Fruit fly (Drosophila melanogaster) whole organism, embryonic: Measurements from ENCODE around the gene Atf3.

Experiments
- CG10209 ChIP-seq: fragments of 200-800 bp; sonication (Bioruptor generic); optimal IDR thresholded peaks from 3 replicates; lab custom pipeline; 2017; ENCODE audit warnings: missing biosample characterization, mild to moderate bottlenecking, missing genetic modification characterization, missing genetic modification reagents
- CG11398 ChIP-seq: fragments of 200-800 bp; sonication (Bioruptor generic); optimal IDR thresholded peaks from 2 replicates; lab custom pipeline; 2016; ENCODE audit warnings: missing biosample characterization, missing genetic modification characterization
- CG11504 ChIP-seq: fragments of 200-800 bp; sonication (Bioruptor generic); optimal IDR thresholded peaks from 3 replicates; lab custom pipeline; 2019; ENCODE audit warnings: missing biosample characterization, mild to moderate bottlenecking, missing genetic modification characterization, moderate library complexity
- CG12769 ChIP-seq: fragments of 200-800 bp; sonication (Bioruptor generic); optimal IDR thresholded peaks from 2 replicates; lab custom pipeline; 2019; ENCODE audit warnings: missing biosample characterization, mild to moderate bottlenecking, missing genetic modification characterization, moderate library complexity
- CG13123 ChIP-seq: fragments of 200-800 bp; sonication (Bioruptor generic); optimal IDR thresholded peaks from 2 replicates; lab custom pipeline; 2016; ENCODE audit warnings: missing biosample characterization, missing genetic modification characterization
- CG13624 ChIP-seq: fragments of 200-800 bp; sonication (Bioruptor generic); optimal IDR thresholded peaks from 2 replicates; lab custom pipeline; 2016; ENCODE audit warnings: missing biosample characterization, missing genetic modification characterization
- CG15269 ChIP-seq: fragments of 200-800 bp; sonication (Bioruptor generic); optimal IDR thresholded peaks from 2 replicates; lab custom pipeline; 2018; ENCODE audit warnings: missing biosample characterization, mild to moderate bottlenecking, missing genetic modification characterization, moderate library complexity
- CG18262 ChIP-seq: fragments of 200-800 bp; optimal IDR thresholded peaks from 3 replicates; lab custom pipeline; 2019; ENCODE audit warnings: missing biosample characterization, mild to moderate bottlenecking, missing genetic modification characterization, moderate library complexity
- CG18599 ChIP-seq: fragments of 200-800 bp; sonication (Bioruptor generic); optimal IDR thresholded peaks from 3 replicates; lab custom pipeline; 2017; ENCODE audit warnings: missing biosample characterization, missing genetic modification characterization, mild to moderate bottlenecking, moderate library complexity, missing genetic modification reagents
- CG2120 ChIP-seq: fragments of 200-800 bp; sonication (Bioruptor generic); optimal IDR thresholded peaks from 3 replicates; lab custom pipeline; 2016; ENCODE audit warnings: missing biosample characterization, missing genetic modification characterization
- CG6272 ChIP-seq: fragments of 200-800 bp; sonication (Bioruptor generic); IDR thresholded peaks from 2 replicates; pipeline ENCODE4 v1.3.6; 2022; ENCODE audit warnings: missing biosample characterization, missing genetic modification characterization
- CG6683 ChIP-seq: fragments of 200-800 bp; sonication (Bioruptor generic); optimal IDR thresholded peaks from 2 replicates; lab custom pipeline; 2017; ENCODE audit warnings: missing biosample characterization, mild to moderate bottlenecking, missing genetic modification characterization, missing genetic modification reagents
- CG7357 ChIP-seq: fragments of 200-800 bp; sonication (Bioruptor generic); IDR thresholded peaks from 3 replicates; pipeline ENCODE4 v1.3.6; 2022; ENCODE audit warnings: missing biosample characterization, missing genetic modification characterization
- CG7839 ChIP-seq: fragments of 200-800 bp; sonication (Bioruptor generic); optimal IDR thresholded peaks from 3 replicates; lab custom pipeline; 2018; ENCODE audit warnings: missing biosample characterization, mild to moderate bottlenecking, missing genetic modification characterization, moderate library complexity
- CG8290 ChIP-seq, 3 experiments: fragments of 200-800 bp; sonication (Bioruptor generic); optimal IDR thresholded peaks; 2 replicates each; lab custom pipeline; 2016 to 2019; ENCODE audit warnings: missing biosample characterization in 3 of 3, missing genetic modification characterization in 3 of 3, mild to moderate bottlenecking in 2 of 3, moderate library complexity in 1 of 3
- CG8478 ChIP-seq: fragments of >200 bp; optimal IDR thresholded peaks from 2 replicates; lab custom pipeline; 2018
- CG9876 ChIP-seq: fragments of 200-800 bp; sonication (Bioruptor generic); optimal IDR thresholded peaks from 2 replicates; lab custom pipeline; 2016; ENCODE audit warnings: missing biosample characterization, missing genetic modification characterization
- CoRest ChIP-seq: fragments of 200-800 bp; sonication (Bioruptor generic); optimal IDR thresholded peaks from 3 replicates; lab custom pipeline; 2018; ENCODE audit warnings: missing biosample characterization, mild to moderate bottlenecking, missing genetic modification characterization, moderate library complexity
- Fer1 ChIP-seq: fragments of 200-800 bp; sonication (Bioruptor generic); optimal IDR thresholded peaks from 2 replicates; lab custom pipeline; 2017; ENCODE audit warnings: missing biosample characterization, mild to moderate bottlenecking, missing genetic modification characterization
- Hmr ChIP-seq: fragments of 200-800 bp; sonication (Bioruptor generic); optimal IDR thresholded peaks from 3 replicates; lab custom pipeline; 2017; ENCODE audit warnings: mild to moderate bottlenecking, missing biosample characterization, missing genetic modification reagents, missing genetic modification characterization
- Hmx ChIP-seq: fragments of 200-800 bp; sonication (Bioruptor generic); optimal IDR thresholded peaks from 2 replicates; lab custom pipeline; 2016; ENCODE audit warnings: missing biosample characterization, missing genetic modification characterization
- Hr51 ChIP-seq, 2 experiments: fragments of 200-800 bp; sonication (Bioruptor generic); optimal IDR thresholded peaks; 2 replicates in 1 of 2; 3 replicates in 1 of 2; lab custom pipeline; 2016 to 2018; ENCODE audit warnings: missing biosample characterization in 2 of 2, missing genetic modification characterization in 2 of 2, mild to moderate bottlenecking in 1 of 2, moderate library complexity in 1 of 2
- NC2α ChIP-seq: fragments of 200-800 bp; sonication (Bioruptor generic); optimal IDR thresholded peaks from 2 replicates; lab custom pipeline; 2016; ENCODE audit warnings: missing biosample characterization, missing genetic modification characterization
- Oli ChIP-seq: fragments of 200-800 bp; sonication (Bioruptor generic); optimal IDR thresholded peaks from 2 replicates; lab custom pipeline; 2018; ENCODE audit warnings: missing biosample characterization, mild to moderate bottlenecking, missing genetic modification characterization, moderate library complexity
- PHDP ChIP-seq: fragments of 200-800 bp; sonication (Bioruptor generic); optimal IDR thresholded peaks from 3 replicates; lab custom pipeline; 2018; ENCODE audit warnings: missing biosample characterization, mild to moderate bottlenecking, missing genetic modification characterization, moderate library complexity
- Ravus ChIP-seq: fragments of 200-800 bp; sonication (Bioruptor generic); IDR thresholded peaks from 2 replicates; pipeline ENCODE4 v1.3.6; 2022; ENCODE audit warnings: missing biosample characterization, missing genetic modification characterization
- Rfx ChIP-seq: fragments of 200-800 bp; sonication (Bioruptor generic); IDR thresholded peaks from 2 replicates; pipeline ENCODE4 v1.3.6; 2022; ENCODE audit warnings: missing biosample characterization, missing genetic modification characterization
- Sox100B ChIP-seq: fragments of 200-800 bp; sonication (Bioruptor generic); optimal IDR thresholded peaks from 3 replicates; lab custom pipeline; 2018; ENCODE audit warnings: missing biosample characterization, mild to moderate bottlenecking, missing genetic modification characterization
- al ChIP-seq: fragments of 200-800 bp; sonication (Bioruptor generic); IDR thresholded peaks from 2 replicates; pipeline ENCODE4 v1.3.6; 2022; ENCODE audit warnings: missing biosample characterization, missing genetic modification characterization
- br ChIP-seq: fragments of >200 bp; optimal IDR thresholded peaks from 2 replicates; lab custom pipeline; 2017
- dmrt99B ChIP-seq: fragments of 200-800 bp; sonication (Bioruptor generic); optimal IDR thresholded peaks from 2 replicates; lab custom pipeline; 2018; ENCODE audit warnings: missing biosample characterization, mild to moderate bottlenecking, missing genetic modification characterization, moderate library complexity
- dysf ChIP-seq: fragments of 200-800 bp; sonication (Bioruptor generic); IDR thresholded peaks from 3 replicates; pipeline ENCODE4 v1.3.6; 2022; ENCODE audit warnings: missing biosample characterization, missing genetic modification characterization
- exex ChIP-seq: fragments of 200-800 bp; sonication (Bioruptor generic); optimal IDR thresholded peaks from 4 replicates; lab custom pipeline; 2018; ENCODE audit warnings: missing biosample characterization, mild to moderate bottlenecking, missing genetic modification characterization, moderate library complexity
- gcm ChIP-seq: fragments of 200-800 bp; sonication (Bioruptor generic); optimal IDR thresholded peaks from 2 replicates; lab custom pipeline; 2019; ENCODE audit warnings: missing biosample characterization, mild to moderate bottlenecking, missing genetic modification characterization, moderate library complexity
- hth ChIP-seq: fragments of >200 bp; optimal IDR thresholded peaks from 2 replicates; lab custom pipeline; 2017; ENCODE audit warnings: inconsistent platforms
- kah ChIP-seq: fragments of 200-800 bp; sonication (Bioruptor generic); optimal IDR thresholded peaks from 2 replicates; lab custom pipeline; 2018; ENCODE audit warnings: missing biosample characterization, mild to moderate bottlenecking, missing genetic modification characterization
- kay ChIP-seq: fragments of 200-800 bp; sonication (Bioruptor generic); optimal IDR thresholded peaks from 2 replicates; lab custom pipeline; 2016; ENCODE audit warnings: missing biosample characterization, missing genetic modification characterization
- luna ChIP-seq: fragments of 200-800 bp; sonication (Bioruptor generic); optimal IDR thresholded peaks from 2 replicates; lab custom pipeline; 2016; ENCODE audit warnings: missing biosample characterization, missing genetic modification characterization
- org-1 ChIP-seq: fragments of 200-800 bp; sonication (Bioruptor generic); optimal IDR thresholded peaks from 2 replicates; lab custom pipeline; 2017; ENCODE audit warnings: missing biosample characterization, missing genetic modification characterization
- row ChIP-seq: fragments of 200-800 bp; sonication (Bioruptor generic); IDR thresholded peaks from 3 replicates; pipeline ENCODE4 v1.3.6; 2022; ENCODE audit warnings: missing biosample characterization, missing genetic modification characterization
- run ChIP-seq: fragments of 200-800 bp; sonication (Bioruptor generic); optimal IDR thresholded peaks from 3 replicates; lab custom pipeline; 2018; ENCODE audit warnings: missing biosample characterization, mild to moderate bottlenecking, missing genetic modification characterization
- sens ChIP-seq: fragments of 200-800 bp; sonication (Bioruptor generic); peaks from one replicate; lab custom pipeline; 2016; ENCODE audit warnings: missing biosample characterization, missing genetic modification characterization
- sisA ChIP-seq: fragments of 200-800 bp; sonication (Bioruptor generic); IDR thresholded peaks from 2 replicates; pipeline ENCODE4 v1.3.6; 2022; ENCODE audit warnings: missing biosample characterization, missing genetic modification characterization
- ssp ChIP-seq: fragments of 200-800 bp; sonication (Bioruptor generic); IDR thresholded peaks from 2 replicates; pipeline ENCODE4 v1.3.6; 2022; ENCODE audit warnings: missing biosample characterization, missing genetic modification characterization
- tin ChIP-seq: fragments of 200-800 bp; sonication (Bioruptor generic); optimal IDR thresholded peaks from 3 replicates; lab custom pipeline; 2016; ENCODE audit warnings: missing biosample characterization, missing genetic modification characterization
- wor ChIP-seq: fragments of 200-800 bp; sonication (Bioruptor generic); IDR thresholded peaks from 2 replicates; pipeline ENCODE4 v1.3.6; 2022; ENCODE audit warnings: missing biosample characterization, missing genetic modification characterization

The Atf3 gene

DNA sequence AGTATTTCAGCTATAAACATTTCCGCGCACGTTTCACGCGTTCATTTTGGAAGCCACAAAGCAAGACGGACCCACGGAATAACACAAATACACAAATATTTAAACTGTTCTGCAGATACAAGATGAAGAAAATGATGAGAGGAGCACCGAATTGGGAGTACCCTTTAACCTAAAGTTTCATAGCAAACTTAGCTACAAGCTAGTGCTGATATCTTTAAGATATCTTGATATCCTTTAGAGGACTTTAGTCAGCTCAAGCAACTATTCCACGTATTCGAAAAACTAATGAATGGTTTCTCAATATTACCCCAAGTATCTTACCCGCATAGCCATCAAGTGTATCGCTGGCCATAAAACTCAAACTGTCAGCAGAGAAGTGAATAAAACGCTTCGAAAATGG, 19.0 kb downstream of the Atf3 start (continued):
- TF ChIP-seq dmrt99B (tag; lab: Kevin White, UChicago), result peak; percentile 47
- no peak for TF ChIP-seq exex (tag; lab: Kevin White, UChicago)
- TF ChIP-seq CG13624, result no peak
- TF ChIP-seq luna, result no peak
- peak; percentile 23 for TF ChIP-seq CG2120 (GFP tag; lab: Kevin White, UChicago)
- TF ChIP-seq Hmr (GFP tag; lab: Kevin White, UChicago), result peak; percentile 13
- no peak for TF ChIP-seq CG8290 (GFP tag; optimal IDR thresholded peaks at IDR 0.05; lab: Kevin White, UChicago)
- TF ChIP-seq CG8290 (tag; optimal IDR thresholded peaks at IDR 0.05; lab: Kevin White, UChicago), result peak in 1 of 2 experiments; percentile 12
- no peak for TF ChIP-seq Ravus (GFP tag; lab: Robert Waterston, UW)
- TF ChIP-seq CG12769 (tag; lab: Kevin White, UChicago), result peak; percentile 2
- peak; percentile 21 for TF ChIP-seq CG18599 (GFP tag; lab: Kevin White, UChicago)
- peak; percentile 45 for TF ChIP-seq CG11504 (tag; lab: Kevin White, UChicago)
- no peak for TF ChIP-seq tin (GFP tag; lab: Kevin White, UChicago)
- no peak for TF ChIP-seq CG6683 (GFP tag; lab: Kevin White, UChicago)
- TF ChIP-seq sisA, result no peak; the same call in 1 of the 2 replicates
- no peak for TF ChIP-seq CG13123 (GFP tag; lab: Kevin White, UChicago)
- no peak for TF ChIP-seq CG9876
- TF ChIP-seq Fer1, result no peak
- 0 out of 2 replicates have a peak, but pooled peaks have one; percentile 10 for TF ChIP-seq Rfx (GFP tag; lab: Robert Waterston, UW)
- no peak for TF ChIP-seq wor (GFP tag; lab: Robert Waterston, UW)
- peak; percentile 34 for TF ChIP-seq CG7839 (tag; lab: Kevin White, UChicago)
- no peak for TF ChIP-seq kah (GFP tag; lab: Kevin White, UChicago)
- no peak for TF ChIP-seq CG15269 (tag; lab: Kevin White, UChicago)
- peak in 1 of 2 experiments; percentile 43 for TF ChIP-seq Hr51 (GFP tag; optimal IDR thresholded peaks at IDR 0.05; lab: Kevin White, UChicago)
- no peak for TF ChIP-seq CG11398 (GFP tag; lab: Kevin White, UChicago)
- no peak for TF ChIP-seq gcm
- TF ChIP-seq CG18262 (tag; lab: Kevin White, UChicago), result no peak
- peak; percentile 4 for TF ChIP-seq CG10209
- no peak for TF ChIP-seq CG8478 (lab: Kevin White, UChicago)
- TF ChIP-seq CG6272, result no peak
- TF ChIP-seq NC2α (GFP tag; lab: Kevin White, UChicago), result no peak
- TF ChIP-seq br (lab: Kevin White, UChicago), result no peak
- no peak for TF ChIP-seq Sox100B (GFP tag; lab: Kevin White, UChicago)
- TF ChIP-seq CG7357 (GFP tag; lab: Robert Waterston, UW), result peak; percentile 37; the same call in 1 of the 3 replicates
- TF ChIP-seq sens (GFP tag; lab: Kevin White, UChicago), result peak; percentile 50
- peak; percentile 17 for TF ChIP-seq CoRest (tag; lab: Kevin White, UChicago)
- TF ChIP-seq kay (GFP tag; lab: Kevin White, UChicago), result no peak
- TF ChIP-seq Oli, result peak; percentile 3
- TF ChIP-seq dysf, result 0 out of 3 replicates have a peak, but pooled peaks have one; percentile 15
- TF ChIP-seq hth (lab: Kevin White, UChicago), result no peak
- peak; percentile 27 for TF ChIP-seq PHDP (tag; lab: Kevin White, UChicago)
- no peak for TF ChIP-seq Hmx
- no peak for TF ChIP-seq al (GFP tag; lab: Robert Waterston, UW)
- peak; percentile 47; the same call in 2 of the 3 replicates for TF ChIP-seq row (GFP tag; lab: Robert Waterston, UW)
- TF ChIP-seq ssp (GFP tag; lab: Robert Waterston, UW), result no peak
- TF ChIP-seq run (tag; lab: Kevin White, UChicago), result no peak
- TF ChIP-seq org-1, result no peak
